Fruit fly (Drosophila melanogaster) whole organism, embryonic: ENCODE measurements around the gene rho-4.

ENCODE experiments used
- CG10267 ChIP-seq: fragments of 200-800 bp; sonication (Bioruptor generic); optimal IDR thresholded peaks from 2 replicates; lab custom pipeline; 2018; ENCODE audit warnings: missing biosample characterization, mild to moderate bottlenecking, missing genetic modification characterization, moderate library complexity
- CG10321 ChIP-seq: fragments of 200-800 bp; sonication (Bioruptor generic); IDR thresholded peaks from 2 replicates; pipeline ENCODE4 v1.3.6; 2022; ENCODE audit warnings: missing biosample characterization, missing genetic modification characterization
- CG10366 ChIP-seq: fragments of 200-800 bp; sonication (Bioruptor generic); IDR thresholded peaks from 2 replicates; pipeline ENCODE4 v1.3.6; 2022; ENCODE audit warnings: missing biosample characterization, missing genetic modification characterization
- CG10565 ChIP-seq: fragments of 200-800 bp; sonication (Bioruptor generic); optimal IDR thresholded peaks from 3 replicates; lab custom pipeline; 2016; ENCODE audit warnings: missing biosample characterization, mild to moderate bottlenecking, missing genetic modification characterization
- CG12071 ChIP-seq: fragments of 200-800 bp; sonication (Bioruptor generic); optimal IDR thresholded peaks from 3 replicates; lab custom pipeline; 2018; ENCODE audit warnings: missing biosample characterization, mild to moderate bottlenecking, missing genetic modification characterization
- CG12299 ChIP-seq: fragments of 200-800 bp; sonication (Bioruptor generic); optimal IDR thresholded peaks from 2 replicates; lab custom pipeline; 2018; ENCODE audit warnings: missing biosample characterization, mild to moderate bottlenecking, missing genetic modification characterization
- CG12391 ChIP-seq: fragments of 200-800 bp; sonication (Bioruptor generic); optimal IDR thresholded peaks from 3 replicates; lab custom pipeline; 2018; ENCODE audit warnings: missing biosample characterization, mild to moderate bottlenecking, missing genetic modification characterization, moderate library complexity
- CG12659 ChIP-seq: fragments of 200-800 bp; sonication (Bioruptor generic); optimal IDR thresholded peaks from 3 replicates; lab custom pipeline; 2017; ENCODE audit warnings: mild to moderate bottlenecking, missing biosample characterization, missing genetic modification reagents, missing genetic modification characterization
- CG14050 ChIP-seq: fragments of 200-800 bp; sonication (Bioruptor generic); IDR thresholded peaks from 3 replicates; pipeline ENCODE4 v1.3.6; 2022; ENCODE audit warnings: missing biosample characterization, missing genetic modification characterization
- CG15479 ChIP-seq: fragments of 200-800 bp; sonication (Bioruptor generic); optimal IDR thresholded peaks from 3 replicates; lab custom pipeline; 2019; ENCODE audit warnings: missing biosample characterization, mild to moderate bottlenecking, missing genetic modification characterization, moderate library complexity
- CG18262 ChIP-seq: fragments of 200-800 bp; optimal IDR thresholded peaks from 3 replicates; lab custom pipeline; 2019; ENCODE audit warnings: missing biosample characterization, mild to moderate bottlenecking, missing genetic modification characterization, moderate library complexity
- CG1832 ChIP-seq: fragments of 200-800 bp; sonication (Bioruptor generic); optimal IDR thresholded peaks from 2 replicates; lab custom pipeline; 2017; ENCODE audit warnings: missing biosample characterization, mild to moderate bottlenecking, missing genetic modification characterization, inconsistent platforms
- CG2116 ChIP-seq: fragments of 200-800 bp; sonication (Bioruptor generic); optimal IDR thresholded peaks from 3 replicates; lab custom pipeline; 2018; ENCODE audit warnings: missing biosample characterization, mild to moderate bottlenecking, missing genetic modification characterization
- CG2202 ChIP-seq: fragments of 200-800 bp; sonication (Bioruptor generic); optimal IDR thresholded peaks from 2 replicates; lab custom pipeline; 2018; ENCODE audit warnings: missing biosample characterization, mild to moderate bottlenecking, missing genetic modification characterization
- CG30020 ChIP-seq: fragments of 200-800 bp; optimal IDR thresholded peaks from 2 replicates; lab custom pipeline; 2019; ENCODE audit warnings: missing biosample characterization, mild to moderate bottlenecking, missing genetic modification characterization, moderate library complexity
- CG3065 ChIP-seq: fragments of 200-800 bp; sonication (Bioruptor generic); optimal IDR thresholded peaks from 2 replicates; lab custom pipeline; 2016; ENCODE audit warnings: missing biosample characterization, missing genetic modification characterization
- CG32767 ChIP-seq: fragments of 200-800 bp; sonication (Bioruptor generic); IDR thresholded peaks from 2 replicates; pipeline ENCODE4 v1.3.6; 2022; ENCODE audit warnings: missing biosample characterization, missing genetic modification characterization
- CG3407 ChIP-seq: fragments of 200-800 bp; sonication (Bioruptor generic); optimal IDR thresholded peaks from 2 replicates; lab custom pipeline; 2018; ENCODE audit warnings: missing biosample characterization, mild to moderate bottlenecking, missing genetic modification characterization
- CG3726 ChIP-seq: fragments of 200-800 bp; sonication (Bioruptor generic); IDR thresholded peaks from 3 replicates; pipeline ENCODE4, ENCODE4 v1.3.6; 2022; ENCODE audit warnings: missing biosample characterization, missing genetic modification characterization
- CG4404 ChIP-seq: fragments of 200-800 bp; sonication (Bioruptor generic); IDR thresholded peaks from 2 replicates; pipeline ENCODE4 v1.3.6; 2022; ENCODE audit warnings: missing biosample characterization, missing genetic modification characterization
- CG7928 ChIP-seq: fragments of 200-800 bp; sonication (Bioruptor generic); optimal IDR thresholded peaks from 2 replicates; lab custom pipeline; 2017; ENCODE audit warnings: missing biosample characterization, mild to moderate bottlenecking, missing genetic modification characterization
- CG8765 ChIP-seq: fragments of 200-800 bp; sonication (Bioruptor generic); IDR thresholded peaks from 2 replicates; pipeline ENCODE4 v1.3.6; 2022; ENCODE audit warnings: missing biosample characterization, missing genetic modification characterization
- CG9215 ChIP-seq: fragments of 200-800 bp; sonication (Bioruptor generic); IDR thresholded peaks from 2 replicates; pipeline ENCODE4 v1.3.6; 2022; ENCODE audit warnings: missing biosample characterization, missing genetic modification characterization
- D ChIP-seq, 2 experiments: fragments of 200-800 bp in 1 of 2; fragments of >200 bp in 1 of 2; sonication (Bioruptor generic) in 1 of 2; optimal IDR thresholded peaks; 2 replicates in 1 of 2; 3 replicates in 1 of 2; lab custom pipeline; 2017; ENCODE audit warnings: mild to moderate bottlenecking in 1 of 2, missing biosample characterization in 1 of 2, missing genetic modification characterization in 1 of 2, missing genetic modification reagents in 1 of 2
- Deaf1 ChIP-seq: fragments of 200-800 bp; optimal IDR thresholded peaks from 3 replicates; lab custom pipeline; 2019; ENCODE audit warnings: missing biosample characterization, mild to moderate bottlenecking, missing genetic modification characterization, moderate library complexity
- Doc3 ChIP-seq: fragments of 200-800 bp; sonication (Bioruptor generic); IDR thresholded peaks from 3 replicates; pipeline ENCODE4 v1.3.6; 2022; ENCODE audit warnings: missing biosample characterization, missing genetic modification characterization; ENCODE audit not compliant: partially characterized antibody
- Hr3 ChIP-seq: fragments of 200-800 bp; sonication (Bioruptor generic); optimal IDR thresholded peaks from 3 replicates; lab custom pipeline; 2016; ENCODE audit warnings: missing biosample characterization, missing genetic modification characterization
- Myb ChIP-seq: fragments of 200-800 bp; sonication (Bioruptor generic); optimal IDR thresholded peaks from 2 replicates; lab custom pipeline; 2016; ENCODE audit warnings: missing biosample characterization, missing genetic modification characterization
- Scr ChIP-seq: fragments of 200-800 bp; sonication (Bioruptor generic); IDR thresholded peaks from 2 replicates; pipeline ENCODE4 v1.3.6; 2022; ENCODE audit warnings: missing biosample characterization, missing genetic modification characterization; ENCODE audit not compliant: partially characterized antibody
- bbx ChIP-seq: fragments of 200-800 bp; sonication (Bioruptor generic); IDR thresholded peaks from 2 replicates; pipeline ENCODE4 v1.3.6; 2022; ENCODE audit warnings: missing biosample characterization, missing genetic modification characterization; ENCODE audit not compliant: partially characterized antibody
- bcd ChIP-seq: fragments of 200-800 bp; sonication (Bioruptor generic); optimal IDR thresholded peaks from 2 replicates; lab custom pipeline; 2017; ENCODE audit warnings: missing biosample characterization, mild to moderate bottlenecking, missing genetic modification characterization
- cad ChIP-seq: fragments of >200 bp; optimal IDR thresholded peaks from 2 replicates; lab custom pipeline; 2017; ENCODE audit warnings: missing biosample characterization, missing genetic modification characterization
- cato ChIP-seq: fragments of 200-800 bp; sonication (Bioruptor generic); optimal IDR thresholded peaks from 2 replicates; lab custom pipeline; 2016; ENCODE audit warnings: missing biosample characterization, missing genetic modification characterization, borderline replicate concordance
- crp ChIP-seq, 2 experiments: fragments of 200-800 bp; sonication (Bioruptor generic); optimal IDR thresholded peaks; 2 replicates in 1 of 2; 3 replicates in 1 of 2; lab custom pipeline; 2017; ENCODE audit warnings: missing biosample characterization in 2 of 2, missing genetic modification characterization in 2 of 2, mild to moderate bottlenecking in 1 of 2, moderate library complexity in 1 of 2
- dysf ChIP-seq: fragments of 200-800 bp; sonication (Bioruptor generic); IDR thresholded peaks from 3 replicates; pipeline ENCODE4 v1.3.6; 2022; ENCODE audit warnings: missing biosample characterization, missing genetic modification characterization
- eve ChIP-seq, 2 experiments: fragments of >200 bp; optimal IDR thresholded peaks; 2 replicates each; lab custom pipeline; 2017; ENCODE audit warnings: missing biosample characterization in 2 of 2, missing genetic modification characterization in 2 of 2
- fd102C ChIP-seq: fragments of 200-800 bp; sonication (Bioruptor generic); optimal IDR thresholded peaks from 2 replicates; lab custom pipeline; 2018; ENCODE audit warnings: missing biosample characterization, mild to moderate bottlenecking, missing genetic modification characterization, moderate library complexity
- gfzf ChIP-seq: fragments of 200-800 bp; sonication (Bioruptor generic); optimal IDR thresholded peaks from 2 replicates; lab custom pipeline; 2016; ENCODE audit warnings: missing biosample characterization, mild to moderate bottlenecking, missing genetic modification characterization, moderate library complexity
- her ChIP-seq: fragments of 200-800 bp; sonication (Bioruptor generic); optimal IDR thresholded peaks from 2 replicates; lab custom pipeline; 2016; ENCODE audit warnings: missing biosample characterization, missing genetic modification characterization
- lola ChIP-seq, 3 experiments: fragments of >200 bp in 2 of 3; fragments of 200-800 bp in 1 of 3; sonication (Bioruptor generic) in 1 of 3; optimal IDR thresholded peaks; 2 replicates each; lab custom pipeline; 2017 to 2019; ENCODE audit warnings: missing biosample characterization in 3 of 3, missing genetic modification characterization in 3 of 3, mild to moderate bottlenecking in 1 of 3, moderate library complexity in 1 of 3
- pfk ChIP-seq: fragments of 200-800 bp; sonication (Bioruptor generic); optimal IDR thresholded peaks from 2 replicates; lab custom pipeline; 2018; ENCODE audit warnings: missing biosample characterization, mild to moderate bottlenecking, missing genetic modification characterization, moderate library complexity
- schlank ChIP-seq: fragments of 200-800 bp; sonication (Bioruptor generic); optimal IDR thresholded peaks from 2 replicates; lab custom pipeline; 2018; ENCODE audit warnings: missing biosample characterization, mild to moderate bottlenecking, missing genetic modification characterization
- stwl ChIP-seq: fragments of 200-800 bp; sonication (Bioruptor generic); optimal IDR thresholded peaks from 3 replicates; lab custom pipeline; 2018; ENCODE audit warnings: missing biosample characterization, mild to moderate bottlenecking, missing genetic modification characterization, moderate library complexity
- tna ChIP-seq: fragments of 200-800 bp; sonication (Bioruptor generic); IDR thresholded peaks from 2 replicates; pipeline ENCODE4 v1.3.6; 2022; ENCODE audit warnings: missing biosample characterization, missing genetic modification characterization; ENCODE audit not compliant: partially characterized antibody
- vnd ChIP-seq: fragments of 200-800 bp; sonication (Bioruptor generic); IDR thresholded peaks from 3 replicates; pipeline ENCODE4 v1.3.6; 2022; ENCODE audit warnings: missing biosample characterization, missing genetic modification characterization; ENCODE audit not compliant: partially characterized antibody
- zen ChIP-seq: fragments of 200-800 bp; sonication (Bioruptor generic); optimal IDR thresholded peaks from 3 replicates; lab custom pipeline; 2018; ENCODE audit warnings: missing biosample characterization, mild to moderate bottlenecking, missing genetic modification characterization, moderate library complexity

Gene rho-4

DNA sequence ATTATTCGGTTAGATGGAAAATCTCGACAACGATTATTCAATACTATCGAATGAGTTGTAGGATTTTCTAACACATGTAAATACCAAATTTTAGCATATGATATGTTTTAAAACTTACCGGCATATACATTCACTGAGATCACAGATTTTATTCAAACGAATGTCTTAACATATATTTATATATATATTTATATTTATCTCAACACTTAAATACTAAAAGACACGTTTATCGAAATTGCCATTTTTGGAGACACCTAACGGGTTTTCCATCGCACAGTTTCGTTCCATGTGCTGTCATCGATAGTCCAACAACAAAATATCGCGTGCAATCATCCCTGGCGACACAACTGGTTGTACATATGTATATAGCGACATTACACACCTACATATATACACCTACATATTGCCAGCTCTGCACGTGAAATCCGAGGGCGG, 12.0 kb downstream of the rho-4 start, which contains the start of the genes CG2247 and CG1703 (continued):
- no peak for TF ChIP-seq CG2202 (tag; lab: Kevin White, UChicago)
- TF ChIP-seq CG15479, result peak; percentile 45
- TF ChIP-seq lola (GFP tag; optimal IDR thresholded peaks at IDR 0.05; lab: Kevin White, UChicago), result peak in 1 of 3 experiments; percentile 2
- peak; percentile 70; the same call in 2 of the 3 replicates for TF ChIP-seq Doc3 (GFP tag; lab: Robert Waterston, UW)
- TF ChIP-seq pfk (GFP tag; lab: Kevin White, UChicago), result peak; percentile 48
- TF ChIP-seq CG18262 (tag; lab: Kevin White, UChicago), result peak; percentile 21
- TF ChIP-seq gfzf (GFP tag; lab: Kevin White, UChicago), result peak; percentile 69
- peak; percentile 37 for TF ChIP-seq zen (tag; lab: Kevin White, UChicago)
- TF ChIP-seq Myb (GFP tag; lab: Kevin White, UChicago), result peak; percentile 23
- TF ChIP-seq tna (GFP tag; lab: Robert Waterston, UW), result peak; percentile 51; the same call in 1 of the 2 replicates
- peak; percentile 73 for TF ChIP-seq CG12659
- TF ChIP-seq cad (GFP tag; lab: Kevin White, UChicago), result no peak
- peak; percentile 68 for TF ChIP-seq CG30020
- peak; percentile 43 for TF ChIP-seq Deaf1 (tag; lab: Kevin White, UChicago)
- peak; percentile 74 for TF ChIP-seq stwl (tag; lab: Kevin White, UChicago)
- TF ChIP-seq crp (GFP tag; optimal IDR thresholded peaks at IDR 0.05; lab: Kevin White, UChicago), result peak in 1 of 2 experiments; percentile 49

DNA sequence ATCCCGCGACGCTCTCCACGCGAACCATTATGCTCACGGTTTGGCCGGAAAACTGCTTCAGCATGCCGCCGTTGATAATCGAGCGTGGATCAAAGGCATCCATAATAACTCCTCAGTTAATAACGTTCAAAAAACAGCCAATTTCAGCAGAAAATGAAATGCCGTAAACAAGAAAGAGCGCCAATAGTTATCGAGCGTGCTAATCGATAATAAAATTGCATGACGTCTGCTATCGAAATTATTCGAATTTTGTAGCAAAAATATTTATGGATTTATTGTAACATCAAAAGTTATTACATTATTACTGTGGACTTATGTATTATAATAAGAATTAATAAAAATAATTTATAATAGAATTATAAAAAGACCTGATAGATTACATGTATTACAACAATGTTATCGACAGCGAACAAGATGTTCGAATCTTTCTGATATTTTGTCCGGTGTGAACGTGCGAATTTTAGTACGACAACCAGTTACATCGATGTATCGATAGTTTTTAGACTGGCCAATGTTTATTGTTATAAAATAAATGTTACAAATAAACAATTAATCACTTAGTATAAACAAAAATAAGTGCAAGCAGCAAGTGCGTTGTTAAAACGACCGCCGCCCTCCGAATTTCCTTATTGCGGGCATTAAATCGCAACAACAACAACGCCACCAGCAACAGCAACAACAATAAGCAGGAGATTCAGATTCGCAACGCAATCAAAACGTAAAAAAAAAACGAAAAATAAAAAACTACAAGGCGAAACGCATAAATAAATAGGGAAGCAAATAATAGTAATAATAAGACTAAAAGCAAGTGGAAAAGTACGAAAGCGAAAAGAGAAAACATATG, 16.2 kb downstream of the rho-4 start, which contains the start of the genes RPA3 and Met:
Gene RPA3, minus strand, starts transcription at position 189 of the 844 bp plus-strand sequence.
Gene Met, plus strand, starts transcription at position 473 of the 844 bp plus-strand sequence.
- no peak for TF ChIP-seq CG10267
- peak; percentile 77 for TF ChIP-seq Scr
- TF ChIP-seq CG12299 (tag; lab: Kevin White, UChicago), result no peak
- TF ChIP-seq CG1832 (GFP tag; lab: Kevin White, UChicago), result no peak
- no peak for TF ChIP-seq her (GFP tag; lab: Kevin White, UChicago)
- TF ChIP-seq CG10321 (GFP tag; lab: Robert Waterston, UW), result no peak
- TF ChIP-seq bcd (GFP tag; lab: Kevin White, UChicago), result no peak
- no peak for TF ChIP-seq CG3065 (GFP tag; lab: Kevin White, UChicago)
- no peak for TF ChIP-seq eve (GFP tag; optimal IDR thresholded peaks at IDR 0.05; lab: Kevin White, UChicago)
- TF ChIP-seq CG32767 (GFP tag; lab: Robert Waterston, UW), result no peak
- peak; percentile 65 for TF ChIP-seq vnd (GFP tag; lab: Robert Waterston, UW)
- TF ChIP-seq D (optimal IDR thresholded peaks at IDR 0.05; lab: Kevin White, UChicago), result no peak
- TF ChIP-seq D (GFP tag; optimal IDR thresholded peaks at IDR 0.05; lab: Kevin White, UChicago), result no peak
- TF ChIP-seq CG14050 (GFP tag; lab: Robert Waterston, UW), result no peak
- TF ChIP-seq CG8765, result no peak
- no peak for TF ChIP-seq zen (tag; lab: Kevin White, UChicago)
- no peak for TF ChIP-seq dysf (GFP tag; lab: Robert Waterston, UW)
- no peak for TF ChIP-seq schlank (tag; lab: Kevin White, UChicago)
- TF ChIP-seq CG3726 (GFP tag; lab: Robert Waterston, UW), result no peak
- peak; percentile 79 for TF ChIP-seq CG30020
- no peak for TF ChIP-seq CG4404 (GFP tag; lab: Robert Waterston, UW)
- TF ChIP-seq CG12071 (GFP tag; lab: Kevin White, UChicago), result no peak
- no peak for TF ChIP-seq CG10366 (GFP tag; lab: Robert Waterston, UW)
- no peak for TF ChIP-seq CG7928 (GFP tag; lab: Kevin White, UChicago)
- no peak for TF ChIP-seq CG12391 (tag; lab: Kevin White, UChicago)
- no peak for TF ChIP-seq Hr3 (GFP tag; lab: Kevin White, UChicago)
- TF ChIP-seq CG3407 (GFP tag; lab: Kevin White, UChicago), result no peak
- no peak for TF ChIP-seq CG9215 (GFP tag; lab: Robert Waterston, UW)
- TF ChIP-seq bbx (GFP tag; lab: Robert Waterston, UW), result peak; percentile 76
- no peak for TF ChIP-seq cato (GFP tag; lab: Kevin White, UChicago)
- peak; percentile 71 for TF ChIP-seq CG2116
- no peak for TF ChIP-seq fd102C
- no peak for TF ChIP-seq CG10565
